Fruit fly (Drosophila melanogaster) whole organism, adult: ENCODE measurements around the gene CG3515.

Source experiments
- CG14711 ChIP-seq: fragments of 200-800 bp; sonication (Bioruptor generic); optimal IDR thresholded peaks from 2 replicates; lab custom pipeline; 2018; ENCODE audit warnings: missing biosample characterization, mild to moderate bottlenecking, missing genetic modification characterization, moderate library complexity
- cnc ChIP-seq, 2 experiments: fragments of >200 bp; optimal IDR thresholded peaks; 2 replicates each; lab custom pipeline; 2017
- kay ChIP-seq: fragments of 200-800 bp; sonication (Bioruptor generic); peaks from one replicate; lab custom pipeline; 2016; ENCODE audit warnings: missing biosample characterization, missing genetic modification characterization, borderline replicate concordance
- tj ChIP-seq: fragments of 200-800 bp; sonication (Bioruptor generic); optimal IDR thresholded peaks from 3 replicates; lab custom pipeline; 2017; ENCODE audit warnings: missing biosample characterization, mild to moderate bottlenecking, missing genetic modification characterization, moderate library complexity

DNA sequence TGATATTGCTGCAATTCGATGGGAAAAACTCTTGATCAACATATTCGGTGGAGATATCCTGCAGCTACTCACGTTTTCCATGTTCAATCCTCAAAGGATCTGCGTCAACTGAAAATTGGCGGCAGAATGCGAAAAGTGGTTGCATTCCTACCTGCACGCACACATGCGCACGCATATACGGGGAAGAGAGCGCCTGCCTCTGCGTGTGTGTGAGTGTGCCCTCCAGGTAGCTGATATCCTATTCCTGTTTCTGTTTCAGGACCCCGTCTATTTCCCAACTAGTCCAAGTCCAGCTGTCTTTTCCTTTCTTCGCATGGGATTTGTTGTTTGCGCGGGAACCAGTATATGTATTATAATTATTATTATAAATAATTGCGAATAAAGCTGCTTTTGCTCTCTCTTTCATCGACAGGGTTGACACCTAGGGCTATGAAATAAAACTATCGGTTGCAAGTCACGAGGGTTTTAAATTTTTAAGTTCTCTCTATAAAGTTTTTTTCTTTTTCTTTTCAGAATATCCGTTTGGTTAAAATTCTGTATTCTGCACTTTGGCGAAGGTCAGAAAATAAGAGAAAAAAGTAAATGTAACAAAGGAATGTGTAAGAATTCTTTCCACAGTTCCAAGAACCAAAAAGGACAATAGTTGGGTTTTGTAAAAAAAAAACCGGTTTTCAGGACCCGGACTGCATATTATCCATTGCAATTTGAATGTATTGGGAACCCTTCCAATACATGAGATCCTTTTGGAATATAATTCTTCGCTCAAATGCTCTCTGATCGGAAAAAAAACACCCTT lies 24.1 kb upstream of the CG3515 start, which contains the start of gene insv:
- TF ChIP-seq tj (GFP tag; lab: Kevin White, UChicago) (no peak), cnc (optimal IDR thresholded peaks at IDR 0.05; lab: Kevin White, UChicago) (no peak), CG14711 (tag; lab: Kevin White, UChicago) (peak; percentile 68), kay (no peak)
